Fruit fly (Drosophila melanogaster) whole organism, pupa: ENCODE results near the gene CG31195.

ENCODE experiments used
- CG10348 ChIP-seq: fragments of 200-800 bp; sonication (Bioruptor generic); IDR thresholded peaks from 2 replicates; pipeline ENCODE4 v1.3.6; 2022; ENCODE audit warnings: missing biosample characterization, missing genetic modification characterization
- CG12605 ChIP-seq: fragments of 200-800 bp; sonication (Bioruptor generic); IDR thresholded peaks from 2 replicates; pipeline ENCODE4 v1.3.6; 2022; ENCODE audit warnings: missing biosample characterization, missing genetic modification characterization
- CG14655 ChIP-seq: fragments of 200-800 bp; sonication (Bioruptor generic); optimal IDR thresholded peaks from 3 replicates; lab custom pipeline; 2017; ENCODE audit warnings: mild to moderate bottlenecking, missing biosample characterization, missing genetic modification reagents, missing genetic modification characterization
- CG9948 ChIP-seq: fragments of 200-800 bp; sonication (Bioruptor generic); optimal IDR thresholded peaks from 2 replicates; lab custom pipeline; 2018; ENCODE audit warnings: missing biosample characterization, mild to moderate bottlenecking, missing genetic modification characterization, moderate library complexity
- EcR ChIP-seq: fragments of 200-800 bp; sonication (Bioruptor generic); optimal IDR thresholded peaks from 3 replicates; lab custom pipeline; 2019; ENCODE audit warnings: missing biosample characterization, missing genetic modification characterization, mild to moderate bottlenecking, moderate library complexity, missing genetic modification reagents
- fd96Ca ChIP-seq: fragments of 200-800 bp; sonication (Bioruptor generic); IDR thresholded peaks from 3 replicates; pipeline ENCODE4 v1.3.6; 2022; ENCODE audit warnings: missing biosample characterization, missing genetic modification characterization

- TF ChIP-seq fd96Ca, result no peak
- no peak for TF ChIP-seq EcR (GFP tag; lab: Kevin White, UChicago)
- no peak for TF ChIP-seq CG10348 (GFP tag; lab: Robert Waterston, UW)
- TF ChIP-seq CG12605 (GFP tag; lab: Robert Waterston, UW), result no peak
- no peak for TF ChIP-seq CG9948 (tag; lab: Kevin White, UChicago)
- no peak for TF ChIP-seq CG14655 (GFP tag; lab: Kevin White, UChicago)
Observed at dm6 chr3R:20788559-20788958, 26.4 kb upstream of the CG31195 start.
